Fruit fly (Drosophila melanogaster) whole organism, embryonic: Measurements from ENCODE around the gene Charon.
A peak's percentile ranks its signal among the peaks of the same experiment; 100 is the strongest.

Experiments
- Aef1 ChIP-seq: fragments of 200-800 bp; sonication (Bioruptor generic); IDR thresholded peaks from 3 replicates; pipeline ENCODE4 v1.3.6; 2022; ENCODE audit warnings: missing biosample characterization, missing genetic modification characterization
- CG11504 ChIP-seq: fragments of 200-800 bp; sonication (Bioruptor generic); optimal IDR thresholded peaks from 3 replicates; lab custom pipeline; 2019; ENCODE audit warnings: missing biosample characterization, mild to moderate bottlenecking, missing genetic modification characterization, moderate library complexity
- CG12219 ChIP-seq: fragments of 200-800 bp; sonication (Bioruptor generic); optimal IDR thresholded peaks from 3 replicates; lab custom pipeline; 2018; ENCODE audit warnings: missing biosample characterization, mild to moderate bottlenecking, missing genetic modification characterization
- CG12942 ChIP-seq: fragments of 200-800 bp; sonication (Bioruptor generic); optimal IDR thresholded peaks from 3 replicates; lab custom pipeline; 2016; ENCODE audit warnings: missing biosample characterization, missing genetic modification characterization
- CG17829 ChIP-seq: fragments of 200-800 bp; optimal IDR thresholded peaks from 2 replicates; lab custom pipeline; 2019; ENCODE audit warnings: missing biosample characterization, mild to moderate bottlenecking, missing genetic modification characterization, moderate library complexity
- CG18011 ChIP-seq: fragments of 200-800 bp; sonication (Bioruptor generic); optimal IDR thresholded peaks from 2 replicates; lab custom pipeline; 2017; ENCODE audit warnings: missing biosample characterization, missing genetic modification characterization, mild to moderate bottlenecking, moderate library complexity, missing genotype
- CG31365 ChIP-seq: fragments of 200-800 bp; sonication (Bioruptor generic); optimal IDR thresholded peaks from 2 replicates; lab custom pipeline; 2018; ENCODE audit warnings: missing biosample characterization, mild to moderate bottlenecking, missing genetic modification characterization
- CG3726 ChIP-seq: fragments of 200-800 bp; sonication (Bioruptor generic); IDR thresholded peaks from 3 replicates; pipeline ENCODE4, ENCODE4 v1.3.6; 2022; ENCODE audit warnings: missing biosample characterization, missing genetic modification characterization
- CG3995 ChIP-seq: fragments of 200-800 bp; sonication (Bioruptor generic); optimal IDR thresholded peaks from 3 replicates; lab custom pipeline; 2016; ENCODE audit warnings: missing biosample characterization, missing genetic modification characterization
- CG4424 ChIP-seq: fragments of 200-800 bp; sonication (Bioruptor generic); optimal IDR thresholded peaks from 3 replicates; lab custom pipeline; 2016; ENCODE audit warnings: missing biosample characterization, missing genetic modification characterization
- CG9727 ChIP-seq: fragments of 200-800 bp; sonication (Bioruptor generic); optimal IDR thresholded peaks from 3 replicates; lab custom pipeline; 2017; ENCODE audit warnings: missing biosample characterization, mild to moderate bottlenecking, missing genetic modification characterization
- Chrac-16 ChIP-seq: fragments of 200-800 bp; sonication (Bioruptor generic); optimal IDR thresholded peaks from 3 replicates; lab custom pipeline; 2016; ENCODE audit warnings: missing biosample characterization, missing genetic modification characterization
- CoRest ChIP-seq: fragments of 200-800 bp; sonication (Bioruptor generic); optimal IDR thresholded peaks from 3 replicates; lab custom pipeline; 2018; ENCODE audit warnings: missing biosample characterization, mild to moderate bottlenecking, missing genetic modification characterization, moderate library complexity
- D ChIP-seq, 2 experiments: fragments of 200-800 bp in 1 of 2; fragments of >200 bp in 1 of 2; sonication (Bioruptor generic) in 1 of 2; optimal IDR thresholded peaks; 2 replicates in 1 of 2; 3 replicates in 1 of 2; lab custom pipeline; 2017; ENCODE audit warnings: mild to moderate bottlenecking in 1 of 2, missing biosample characterization in 1 of 2, missing genetic modification characterization in 1 of 2, missing genetic modification reagents in 1 of 2
- D19A ChIP-seq: fragments of 200-800 bp; optimal IDR thresholded peaks from 3 replicates; lab custom pipeline; 2019; ENCODE audit warnings: missing biosample characterization, mild to moderate bottlenecking, missing genetic modification characterization, moderate library complexity
- E2f2 ChIP-seq: fragments of 200-800 bp; sonication (Bioruptor generic); IDR thresholded peaks from 2 replicates; pipeline ENCODE4 v1.3.6; 2022; ENCODE audit warnings: missing biosample characterization, missing genetic modification characterization
- Fer3 ChIP-seq: fragments of 200-800 bp; sonication (Bioruptor generic); optimal IDR thresholded peaks from 2 replicates; lab custom pipeline; 2018; ENCODE audit warnings: missing biosample characterization, mild to moderate bottlenecking, missing genetic modification characterization, moderate library complexity
- Gug ChIP-seq: fragments of 200-800 bp; sonication (Bioruptor generic); IDR thresholded peaks from 4 replicates; pipeline ENCODE4 v1.3.6; 2022; ENCODE audit warnings: missing biosample characterization, missing genetic modification characterization
- H2.0 ChIP-seq: fragments of 200-800 bp; sonication (Bioruptor generic); IDR thresholded peaks from 2 replicates; pipeline ENCODE4 v1.3.6; 2022; ENCODE audit warnings: missing biosample characterization, missing genetic modification characterization
- HLH4C ChIP-seq: fragments of 200-800 bp; sonication (Bioruptor generic); IDR thresholded peaks from 3 replicates; pipeline ENCODE4 v1.3.6; 2022; ENCODE audit warnings: missing biosample characterization, missing genetic modification characterization; ENCODE audit not compliant: partially characterized antibody
- Hand ChIP-seq: fragments of 200-800 bp; sonication (Bioruptor generic); optimal IDR thresholded peaks from 2 replicates; lab custom pipeline; 2017; ENCODE audit warnings: mild to moderate bottlenecking, missing biosample characterization, missing genetic modification reagents, missing genetic modification characterization
- Mes4 ChIP-seq: fragments of 200-800 bp; sonication (Bioruptor generic); optimal IDR thresholded peaks from 2 replicates; lab custom pipeline; 2016; ENCODE audit warnings: missing biosample characterization, missing genetic modification characterization
- Pdp1 ChIP-seq, 2 experiments: fragments of 200-800 bp; sonication (Bioruptor generic); optimal IDR thresholded peaks; 3 replicates each; lab custom pipeline; 2016; ENCODE audit warnings: missing biosample characterization in 2 of 2, missing genetic modification characterization in 2 of 2, mild to moderate bottlenecking in 1 of 2, moderate library complexity in 1 of 2
- Ravus ChIP-seq: fragments of 200-800 bp; sonication (Bioruptor generic); IDR thresholded peaks from 2 replicates; pipeline ENCODE4 v1.3.6; 2022; ENCODE audit warnings: missing biosample characterization, missing genetic modification characterization
- Xrp1 ChIP-seq: fragments of 200-800 bp; sonication (Bioruptor generic); IDR thresholded peaks from 2 replicates; pipeline ENCODE4 v1.3.6; 2022; ENCODE audit warnings: missing biosample characterization, missing genetic modification characterization
- abd-A ChIP-seq: fragments of 200-800 bp; sonication (Bioruptor generic); optimal IDR thresholded peaks from 3 replicates; lab custom pipeline; 2019; ENCODE audit warnings: missing biosample characterization, mild to moderate bottlenecking, missing genetic modification characterization, moderate library complexity
- amos ChIP-seq: fragments of 200-800 bp; sonication (Bioruptor generic); IDR thresholded peaks from 2 replicates; pipeline ENCODE4 v1.3.6; 2022; ENCODE audit warnings: missing biosample characterization, missing genetic modification characterization; ENCODE audit not compliant: partially characterized antibody
- ara ChIP-seq: fragments of 200-800 bp; sonication (Bioruptor generic); IDR thresholded peaks from 2 replicates; pipeline ENCODE4 v1.3.6; 2022; ENCODE audit warnings: missing biosample characterization, missing genetic modification characterization
- bowl ChIP-seq: fragments of 200-800 bp; sonication (Bioruptor generic); IDR thresholded peaks from 2 replicates; pipeline ENCODE4 v1.3.6; 2022; ENCODE audit warnings: missing biosample characterization, missing genetic modification characterization
- caup ChIP-seq: fragments of 200-800 bp; sonication (Bioruptor generic); optimal IDR thresholded peaks from 3 replicates; lab custom pipeline; 2017; ENCODE audit warnings: missing biosample characterization, mild to moderate bottlenecking, missing genetic modification characterization, moderate library complexity; ENCODE audit not compliant: severe bottlenecking
- cg ChIP-seq: fragments of 200-800 bp; sonication (Bioruptor generic); optimal IDR thresholded peaks from 3 replicates; lab custom pipeline; 2019; ENCODE audit warnings: missing biosample characterization, mild to moderate bottlenecking, missing genetic modification characterization, moderate library complexity
- dpn ChIP-seq, 2 experiments: fragments of 200-800 bp; sonication (Bioruptor generic); optimal IDR thresholded peaks; 3 replicates each; lab custom pipeline; 2016; ENCODE audit warnings: missing biosample characterization in 2 of 2, missing genetic modification characterization in 2 of 2
- esg ChIP-seq: fragments of 200-800 bp; sonication (Bioruptor generic); conservative IDR thresholded peaks from 2 replicates; pipeline ENCODE4 v1.3.6; 2022; ENCODE audit warnings: missing biosample characterization, missing genetic modification characterization
- fd102C ChIP-seq: fragments of 200-800 bp; sonication (Bioruptor generic); optimal IDR thresholded peaks from 2 replicates; lab custom pipeline; 2018; ENCODE audit warnings: missing biosample characterization, mild to moderate bottlenecking, missing genetic modification characterization, moderate library complexity
- gsb ChIP-seq: fragments of 200-800 bp; sonication (Bioruptor generic); IDR thresholded peaks from 2 replicates; pipeline ENCODE4 v1.3.6; 2022; ENCODE audit warnings: missing biosample characterization, missing genetic modification characterization
- jigr1 ChIP-seq: fragments of 200-800 bp; sonication (Bioruptor generic); IDR thresholded peaks from 3 replicates; pipeline ENCODE4 v1.3.6; 2022; ENCODE audit warnings: missing biosample characterization, missing genetic modification characterization
- lab ChIP-seq: fragments of 200-800 bp; sonication (Bioruptor generic); optimal IDR thresholded peaks from 3 replicates; lab custom pipeline; 2017; ENCODE audit warnings: missing biosample characterization, missing genetic modification characterization, mild to moderate bottlenecking, moderate library complexity, missing genetic modification reagents
- lov ChIP-seq, 2 experiments: fragments of 200-800 bp in 1 of 2; fragments of >200 bp in 1 of 2; sonication (Bioruptor generic) in 1 of 2; IDR thresholded peaks in 1 of 2; optimal IDR thresholded peaks in 1 of 2; 2 replicates in 1 of 2; 3 replicates in 1 of 2; pipeline versions ENCODE4 v1.3.6 to Lab custom; 2017 to 2022; ENCODE audit warnings: missing biosample characterization in 1 of 2, missing genetic modification characterization in 1 of 2
- mam ChIP-seq: fragments of 200-800 bp; sonication (Bioruptor generic); optimal IDR thresholded peaks from 3 replicates; lab custom pipeline; 2016; ENCODE audit warnings: missing biosample characterization, missing genetic modification characterization
- mld ChIP-seq: fragments of 200-800 bp; sonication (Bioruptor generic); IDR thresholded peaks from 3 replicates; pipeline ENCODE4 v1.3.6; 2022; ENCODE audit warnings: missing biosample characterization, missing genetic modification characterization; ENCODE audit not compliant: partially characterized antibody
- onecut ChIP-seq: fragments of 200-800 bp; sonication (Bioruptor generic); IDR thresholded peaks from 2 replicates; pipeline ENCODE4 v1.3.6; 2022; ENCODE audit warnings: missing biosample characterization, missing genetic modification characterization
- pho ChIP-seq: fragments of 200-800 bp; sonication (Bioruptor generic); optimal IDR thresholded peaks from 2 replicates; lab custom pipeline; 2016; ENCODE audit warnings: missing biosample characterization, missing genetic modification characterization
- pros ChIP-seq: fragments of 200-800 bp; sonication (Bioruptor generic); optimal IDR thresholded peaks from 3 replicates; lab custom pipeline; 2019; ENCODE audit warnings: missing biosample characterization, mild to moderate bottlenecking, missing genetic modification characterization, moderate library complexity
- sima ChIP-seq: fragments of 200-800 bp; sonication (Bioruptor generic); optimal IDR thresholded peaks from 2 replicates; lab custom pipeline; 2016; ENCODE audit warnings: missing biosample characterization, missing genetic modification characterization
- trem ChIP-seq: fragments of 200-800 bp; optimal IDR thresholded peaks from 3 replicates; lab custom pipeline; 2019; ENCODE audit warnings: missing biosample characterization, mild to moderate bottlenecking, missing genetic modification characterization, moderate library complexity
- z ChIP-seq: fragments of 200-800 bp; sonication (Bioruptor generic); IDR thresholded peaks from 3 replicates; pipeline ENCODE4 v1.3.6; 2022; ENCODE audit warnings: missing biosample characterization, missing genetic modification characterization
- zen2 ChIP-seq: fragments of 200-800 bp; sonication (Bioruptor generic); IDR thresholded peaks from 3 replicates; pipeline ENCODE4 v1.3.6; 2022; ENCODE audit warnings: missing biosample characterization, missing genetic modification characterization; ENCODE audit not compliant: partially characterized antibody
- zfh1 ChIP-seq: fragments of 200-800 bp; sonication (Bioruptor generic); IDR thresholded peaks from 3 replicates; pipeline ENCODE4 v1.3.6; 2022; ENCODE audit warnings: missing biosample characterization, missing genetic modification characterization

The Charon gene

DNA sequence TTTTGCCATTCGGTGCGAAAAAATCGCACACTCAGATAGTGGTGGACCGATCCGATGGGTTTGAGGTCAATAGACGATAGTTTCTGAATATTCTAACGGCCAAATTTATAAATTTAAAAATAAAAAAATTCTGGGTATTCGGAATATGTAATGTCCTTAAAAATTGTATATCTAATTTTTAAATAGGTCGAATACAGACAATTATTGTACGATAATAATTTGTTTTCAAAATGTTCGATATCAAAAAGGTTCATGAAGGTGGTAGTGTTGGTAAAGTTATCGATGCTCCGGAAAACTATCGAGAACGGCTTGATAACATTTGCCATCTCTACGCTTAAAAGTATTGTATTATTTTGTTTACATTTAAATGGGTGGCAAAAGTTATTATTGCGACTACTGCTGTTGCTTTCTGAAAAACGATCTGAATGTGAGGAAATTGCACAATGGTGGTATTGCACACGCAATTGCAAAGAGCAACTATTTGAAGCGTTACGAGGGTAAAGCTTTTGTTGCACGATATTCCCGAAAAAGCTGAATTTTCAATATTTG is 2.7 kb downstream of the Charon start, which contains the start of the genes CG31922 and Plap (continued):
- no peak for TF ChIP-seq CG11504
- peak; percentile 64 for TF ChIP-seq CG3995 (GFP tag; lab: Kevin White, UChicago)
- peak; percentile 59 for TF ChIP-seq E2f2 (GFP tag; lab: Robert Waterston, UW)
- no peak for TF ChIP-seq gsb (GFP tag; lab: Robert Waterston, UW)
- peak; percentile 80 for TF ChIP-seq CG17829 (tag; lab: Kevin White, UChicago)
- no peak for TF ChIP-seq z (GFP tag; lab: Robert Waterston, UW)
- no peak for TF ChIP-seq jigr1
- peak; percentile 87 for TF ChIP-seq CoRest
- TF ChIP-seq cg: no peak
- peak; percentile 72 for TF ChIP-seq Xrp1 (GFP tag; lab: Robert Waterston, UW)
- peak; percentile 71 for TF ChIP-seq CG9727 (GFP tag; lab: Kevin White, UChicago)
- no peak for TF ChIP-seq lov (optimal IDR thresholded peaks at IDR 0.05; lab: Kevin White, UChicago)
- TF ChIP-seq lov (GFP tag; IDR thresholded peaks at IDR 0.05; lab: Robert Waterston, UW): no peak
- no peak for TF ChIP-seq zfh1 (GFP tag; lab: Robert Waterston, UW)
- peak; percentile 63 to 68 for TF ChIP-seq Pdp1 (GFP tag; optimal IDR thresholded peaks at IDR 0.05; lab: Kevin White, UChicago)
- TF ChIP-seq pho (GFP tag; lab: Kevin White, UChicago): peak; percentile 81
- TF ChIP-seq pros (GFP tag; lab: Kevin White, UChicago): no peak
- TF ChIP-seq fd102C (GFP tag; lab: Kevin White, UChicago): no peak
- TF ChIP-seq Chrac-16 (GFP tag; lab: Kevin White, UChicago): peak; percentile 64
- peak; percentile 53 for TF ChIP-seq CG18011
- TF ChIP-seq onecut (GFP tag; lab: Robert Waterston, UW): no peak; the same call in 1 of the 2 replicates
- TF ChIP-seq CG31365 (tag; lab: Kevin White, UChicago): no peak
- no peak for TF ChIP-seq Mes4 (GFP tag; lab: Kevin White, UChicago)
- no peak for TF ChIP-seq bowl (GFP tag; lab: Robert Waterston, UW)
- TF ChIP-seq D (optimal IDR thresholded peaks at IDR 0.05; lab: Kevin White, UChicago): no peak
- TF ChIP-seq D (GFP tag; optimal IDR thresholded peaks at IDR 0.05; lab: Kevin White, UChicago): peak; percentile 28
- TF ChIP-seq CG12219 (GFP tag; lab: Kevin White, UChicago): no peak
- TF ChIP-seq Aef1 (GFP tag; lab: Robert Waterston, UW): peak; percentile 60; the same call in 2 of the 3 replicates
- TF ChIP-seq CG12942: peak; percentile 60
- peak; percentile 86 for TF ChIP-seq trem (tag; lab: Kevin White, UChicago)
- TF ChIP-seq Fer3: peak; percentile 58
- TF ChIP-seq CG4424 (GFP tag; lab: Kevin White, UChicago): peak; percentile 77
- no peak for TF ChIP-seq sima (GFP tag; lab: Kevin White, UChicago)
- peak; percentile 82; the same call in 2 of the 3 replicates for TF ChIP-seq mld (GFP tag; lab: Robert Waterston, UW)
- no peak for TF ChIP-seq abd-A (tag; lab: Kevin White, UChicago)
- TF ChIP-seq zen2 (GFP tag; lab: Robert Waterston, UW): peak; percentile 73; the same call in 2 of the 3 replicates
- TF ChIP-seq dpn (GFP tag; optimal IDR thresholded peaks at IDR 0.05; lab: Kevin White, UChicago): peak; percentile 71 to 79
- peak; percentile 76 for TF ChIP-seq mam (GFP tag; lab: Kevin White, UChicago)
- TF ChIP-seq ara (GFP tag; lab: Robert Waterston, UW): no peak
- TF ChIP-seq caup (GFP tag; lab: Kevin White, UChicago): peak; percentile 14
- peak; percentile 79 for TF ChIP-seq HLH4C (GFP tag; lab: Robert Waterston, UW)
- TF ChIP-seq lab (GFP tag; lab: Kevin White, UChicago): no peak
- TF ChIP-seq Ravus (GFP tag; lab: Robert Waterston, UW): no peak
- TF ChIP-seq H2.0 (GFP tag; lab: Robert Waterston, UW): peak; percentile 48
- TF ChIP-seq Hand (GFP tag; lab: Kevin White, UChicago): no peak
- no peak for TF ChIP-seq CG3726 (GFP tag; lab: Robert Waterston, UW)
- TF ChIP-seq Gug (GFP tag; lab: Robert Waterston, UW): peak; percentile 64; the same call in 2 of the 4 replicates
- TF ChIP-seq D19A (tag; lab: Kevin White, UChicago): no peak
- peak; percentile 82; the same call in 1 of the 2 replicates for TF ChIP-seq amos (GFP tag; lab: Robert Waterston, UW)
- peak; percentile 20; the same call in 1 of the 2 replicates for TF ChIP-seq esg
